Worm (Caenorhabditis elegans): Measurements from ENCODE around the gene ndab-2.

Gene ndab-2

DNA sequence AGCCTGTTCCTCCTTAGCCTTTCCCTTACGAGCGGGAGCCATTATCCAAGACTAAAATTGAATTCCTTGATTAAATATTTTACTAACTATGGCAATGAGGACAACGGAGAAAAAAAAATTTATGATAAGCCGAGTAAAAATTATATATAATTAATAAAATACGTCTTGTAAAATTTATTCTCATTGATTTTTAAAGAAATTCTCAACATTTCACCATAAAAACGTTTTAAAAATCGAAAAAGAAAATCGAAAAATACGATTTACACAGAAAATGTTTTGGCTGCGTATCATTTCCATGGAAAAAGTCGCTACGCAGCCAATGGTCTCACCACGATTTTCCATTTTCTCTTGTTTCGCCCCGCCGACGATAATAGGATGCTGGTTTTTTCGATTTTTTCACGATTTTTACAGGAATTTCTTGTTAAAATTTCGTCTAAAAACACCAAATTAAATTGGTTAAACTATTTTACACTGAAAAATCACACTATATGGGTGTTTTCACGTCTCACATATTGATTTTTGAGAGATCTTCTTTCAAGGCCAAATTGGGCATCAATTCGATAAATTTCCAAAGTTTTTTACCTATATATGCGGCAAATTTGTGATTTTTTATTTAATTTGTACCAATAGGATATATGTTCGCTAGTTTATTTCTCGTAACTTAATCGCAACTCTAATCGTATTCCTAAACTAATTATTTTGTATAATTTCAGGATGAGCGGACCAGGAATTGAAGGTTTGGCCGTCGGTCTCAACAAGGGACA, 832 bp upstream of the ndab-2 start, which contains the start of the genes rps-14 and rpl-36 (continued):
- TF ChIP-seq efl-1 (optimal IDR thresholded peaks at IDR 0.05) (peak; percentile 90 to 92), efl-1 (GFP tag; optimal IDR thresholded peaks at IDR 0.05 in 1 of 2) (peak; percentile 82 to 97), aha-1 (tag; optimal IDR thresholded peaks at IDR 0.05) (peak; percentile 77), C16A3.4 (tag; optimal IDR thresholded peaks at IDR 0.05) (peak; percentile 96), sup-37 (GFP tag; optimal IDR thresholded peaks at IDR 0.05) (no peak), ceh-8 (GFP tag; optimal IDR thresholded peaks at IDR 0.05) (peak; percentile 67), nhr-19 (GFP tag; conservative IDR thresholded peaks at IDR 0.05) (peak; percentile 92), elt-3 (tag; optimal IDR thresholded peaks at IDR 0.05) (peak in 3 of 6 experiments; percentile 76 to 94 (median 88)), ceh-82 (tag; optimal IDR thresholded peaks at IDR 0.05) (peak; percentile 88 to 90 (median 89)), rnt-1 (tag; optimal IDR thresholded peaks at IDR 0.05) (peak; percentile 90), nhr-84 (tag; optimal IDR thresholded peaks at IDR 0.05) (no peak), Y116A8C.19 (tag; optimal IDR thresholded peaks at IDR 0.05; ENCODE audit: borderline replicate concordance) (no peak), nhr-20 (tag; optimal IDR thresholded peaks at IDR 0.05) (peak; percentile 94), ceh-88 (GFP tag; IDR thresholded peaks at IDR 0.05) (peak; percentile 68), lin-35 (GFP tag; optimal IDR thresholded peaks at IDR 0.05) (peak; percentile 88 to 93), ceh-63 (GFP tag; optimal IDR thresholded peaks at IDR 0.05) (no peak), pqm-1 (tag; optimal IDR thresholded peaks at IDR 0.05) (no peak), ztf-4 (tag; optimal IDR thresholded peaks at IDR 0.05) (peak; percentile 67), pax-3 (tag; optimal IDR thresholded peaks at IDR 0.05) (peak; percentile 72), lin-39 (tag; optimal IDR thresholded peaks at IDR 0.05) (peak; percentile 62), fkh-4 (tag; optimal IDR thresholded peaks at IDR 0.05; ENCODE audit: borderline replicate concordance) (peak; percentile 40), unc-86 (tag; optimal IDR thresholded peaks at IDR 0.05) (peak; percentile 80), efl-3 (GFP tag; optimal IDR thresholded peaks at IDR 0.05) (no peak), mdl-1 (tag; optimal IDR thresholded peaks at IDR 0.05) (peak in 1 of 2 experiments; percentile 82), mep-1 (tag; optimal IDR thresholded peaks at IDR 0.05) (peak; percentile 96), lin-14 (GFP tag; optimal IDR thresholded peaks at IDR 0.05) (peak; percentile 92), lir-3 (tag; optimal IDR thresholded peaks at IDR 0.05; ENCODE audit: poor library complexity) (peak; percentile 77), hlh-17 (GFP tag; optimal IDR thresholded peaks at IDR 0.05; ENCODE audit: borderline replicate concordance) (no peak), nhr-47 (tag; optimal IDR thresholded peaks at IDR 0.05) (peak; percentile 92), xbp-1 (tag; optimal IDR thresholded peaks at IDR 0.05) (peak; percentile 94)

DNA sequence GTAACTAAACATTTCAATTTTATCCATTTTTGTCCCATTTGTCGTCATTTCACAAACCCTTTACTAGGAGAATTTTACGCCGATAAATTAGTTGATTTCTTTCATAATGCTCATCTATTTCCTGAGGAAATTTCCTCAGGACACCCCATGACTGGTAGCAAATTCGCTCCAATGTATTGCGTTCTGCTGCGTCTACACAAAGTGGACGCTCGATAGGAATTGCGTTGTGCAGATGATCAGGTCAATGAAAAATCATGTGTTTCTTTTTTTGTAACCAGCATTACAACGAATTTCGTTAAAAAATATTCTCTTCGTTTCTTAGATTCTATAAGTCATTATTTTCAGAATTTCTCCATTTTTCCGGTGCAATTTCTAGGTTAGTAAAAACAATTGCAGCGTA, 1.3 kb downstream of the ndab-2 start, which contains the start of gene epg-4:
Gene epg-4, plus strand, starts transcription at position 346 of the 400 bp plus-strand sequence.
- no peak for TF ChIP-seq ets-5 (GFP tag; IDR thresholded peaks at IDR 0.05)
- TF ChIP-seq C34B4.2 (tag; optimal IDR thresholded peaks at IDR 0.05), result no peak
- TF ChIP-seq nhr-19 (GFP tag; conservative IDR thresholded peaks at IDR 0.05), result no peak
- TF ChIP-seq ceh-88 (GFP tag; IDR thresholded peaks at IDR 0.05), result no peak
- no peak for TF ChIP-seq pag-3 (tag; optimal IDR thresholded peaks at IDR 0.05; ENCODE audit: borderline replicate concordance, insufficient read depth)
- TF ChIP-seq elt-2 (tag; optimal IDR thresholded peaks at IDR 0.05), result no peak
- TF ChIP-seq zag-1 (tag; optimal IDR thresholded peaks at IDR 0.05), result no peak
- TF ChIP-seq sox-4 (tag; optimal IDR thresholded peaks at IDR 0.05), result no peak
- TF ChIP-seq sptf-1 (tag; optimal IDR thresholded peaks at IDR 0.05), result no peak
- TF ChIP-seq swsn-7 (tag; optimal IDR thresholded peaks at IDR 0.05), result no peak
- TF ChIP-seq C16A3.4 (tag; optimal IDR thresholded peaks at IDR 0.05), result peak; percentile 50
- TF ChIP-seq nhr-11 (tag; optimal IDR thresholded peaks at IDR 0.05), result no peak
- no peak for TF ChIP-seq lin-39 (tag; optimal IDR thresholded peaks at IDR 0.05)
- TF ChIP-seq sup-37 (GFP tag; optimal IDR thresholded peaks at IDR 0.05), result no peak
- no peak for TF ChIP-seq fos-1 (tag; optimal IDR thresholded peaks at IDR 0.05)
- TF ChIP-seq hlh-4 (tag; optimal IDR thresholded peaks at IDR 0.05), result no peak
- peak; percentile 9 to 53 (median 41) for TF ChIP-seq dpl-1 (GFP tag; optimal IDR thresholded peaks at IDR 0.05)
- no peak for TF ChIP-seq C04F5.9 (tag; optimal IDR thresholded peaks at IDR 0.05)
- TF ChIP-seq lin-14 (GFP tag; optimal IDR thresholded peaks at IDR 0.05), result peak; percentile 70
- no peak for TF ChIP-seq unc-98 (GFP tag; IDR thresholded peaks at IDR 0.05)
- no peak for TF ChIP-seq ceh-63 (GFP tag; optimal IDR thresholded peaks at IDR 0.05)
- TF ChIP-seq pax-3 (tag; optimal IDR thresholded peaks at IDR 0.05), result no peak
- TF ChIP-seq ztf-4 (tag; optimal IDR thresholded peaks at IDR 0.05), result no peak
- no peak for TF ChIP-seq ceh-90 (tag; optimal IDR thresholded peaks at IDR 0.05)
- no peak for TF ChIP-seq unc-30 (tag; optimal IDR thresholded peaks at IDR 0.05)
- peak; percentile 3 for TF ChIP-seq nhr-77 (tag; optimal IDR thresholded peaks at IDR 0.05)
- TF ChIP-seq unc-130 (tag; optimal IDR thresholded peaks at IDR 0.05), result peak; percentile 22
- TF ChIP-seq Y116A8C.19 (tag; optimal IDR thresholded peaks at IDR 0.05; ENCODE audit: borderline replicate concordance), result no peak
- TF ChIP-seq mep-1 (tag; optimal IDR thresholded peaks at IDR 0.05), result no peak
- TF ChIP-seq nhr-76 (tag; optimal IDR thresholded peaks at IDR 0.05), result no peak
- no peak for TF ChIP-seq unc-86 (tag; optimal IDR thresholded peaks at IDR 0.05)

Data from whole organism, L1 larva.